Worm (Caenorhabditis elegans) whole organism, late embryonic: Measurements from ENCODE around the gene C36C9.6.

ENCODE experiments used
- ceh-18 ChIP-seq: sonication (generic microtip); optimal IDR thresholded peaks from 2 replicates; lab custom pipeline; 2016; ENCODE audit warnings: missing genetic modification characterization, missing compliant biosample characterization
- ceh-48 ChIP-seq: sonication (generic microtip); optimal IDR thresholded peaks from 2 replicates; lab custom pipeline; 2016; ENCODE audit warnings: missing genetic modification characterization, inconsistent platforms, missing compliant biosample characterization
- dmd-4 ChIP-seq: sonication (generic microtip); optimal IDR thresholded peaks from 2 replicates; lab custom pipeline; 2016; ENCODE audit warnings: borderline replicate concordance, missing genetic modification characterization, missing compliant biosample characterization
- eyg-1 ChIP-seq: sonication (generic microtip); optimal IDR thresholded peaks from 2 replicates; lab custom pipeline; 2016; ENCODE audit warnings: missing genotype, missing genetic modification characterization, missing compliant biosample characterization
- pax-1 ChIP-seq: fragments of 150-350 bp; optimal IDR thresholded peaks from 2 replicates; lab custom pipeline; 2014; ENCODE audit warnings: missing biosample characterization, missing genetic modification characterization
- pqm-1 ChIP-seq: sonication (generic microtip); optimal IDR thresholded peaks from 2 replicates; lab custom pipeline; 2016; ENCODE audit warnings: missing genetic modification characterization, missing compliant biosample characterization
- sox-2 ChIP-seq: fragments of 200-800 bp; sonication (Bioruptor generic); IDR thresholded peaks from 2 replicates; pipeline ENCODE4 v1.3.6; 2022; ENCODE audit warnings: missing genetic modification reagents, missing genetic modification characterization, missing compliant biosample characterization
- unc-55 ChIP-seq: sonication (generic microtip); optimal IDR thresholded peaks from 2 replicates; lab custom pipeline; 2017; ENCODE audit warnings: missing biosample characterization, missing genetic modification reagents, missing genetic modification characterization

- TF ChIP-seq sox-2 (GFP tag; lab: Robert Waterston, UW) (no peak), ceh-18 (tag; lab: Kevin White, UChicago) (no peak), dmd-4 (no peak), ceh-48 (tag; lab: Kevin White, UChicago) (no peak), unc-55 (GFP tag; lab: Kevin White, UChicago) (no peak), eyg-1 (tag; lab: Kevin White, UChicago) (no peak), pax-1 (no peak), pqm-1 (no peak)
Measured at ce11 chrX:1712538-1712937, 21.7 kb upstream of the C36C9.6 start, which contains the start of gene fbxa-52.
